Worm (Caenorhabditis elegans) whole organism, L4 larva: Measurements from ENCODE around the gene nhr-142.
A peak's percentile ranks its signal among the peaks of the same experiment; 100 is the strongest.

Source experiments
- F26F4.8 ChIP-seq: fragments of 200-800 bp; sonication (Bioruptor generic); conservative IDR thresholded peaks from 2 replicates; pipeline ENCODE4 v1.3.6; 2022; ENCODE audit warnings: missing genetic modification characterization, missing compliant biosample characterization
- F37D6.2 ChIP-seq: sonication (generic microtip); optimal IDR thresholded peaks from 2 replicates; lab custom pipeline; 2016; ENCODE audit warnings: mild to moderate bottlenecking, missing genetic modification characterization, missing compliant biosample characterization
- R02D3.7 ChIP-seq: fragments of 150-350 bp; sonication (generic microtip); optimal IDR thresholded peaks from 3 replicates; lab custom pipeline; 2014; ENCODE audit warnings: missing biosample characterization, missing genetic modification characterization
- Y48G9A.11 ChIP-seq: fragments of 200-800 bp; sonication (Bioruptor generic); IDR thresholded peaks from 2 replicates; pipeline ENCODE4 v1.3.6; 2022; ENCODE audit warnings: missing genetic modification reagents, missing genetic modification characterization, missing compliant biosample characterization
- ZK337.2 ChIP-seq: fragments of 200-800 bp; sonication (Bioruptor generic); IDR thresholded peaks from 2 replicates; pipeline ENCODE4 v1.3.6; 2022; ENCODE audit warnings: missing genetic modification reagents, missing genetic modification characterization, missing compliant biosample characterization
- attf-4 ChIP-seq: sonication (generic microtip); optimal IDR thresholded peaks from 3 replicates; lab custom pipeline; 2017; ENCODE audit warnings: missing biosample characterization, missing genetic modification characterization
- ceh-20 ChIP-seq: fragments of 200-800 bp; sonication (Bioruptor generic); IDR thresholded peaks from 2 replicates; pipeline ENCODE4 v1.3.6; 2022; ENCODE audit warnings: missing genetic modification reagents, missing genetic modification characterization, missing compliant biosample characterization
- ceh-32 ChIP-seq: sonication (generic microtip); optimal IDR thresholded peaks from 2 replicates; lab custom pipeline; 2016; ENCODE audit warnings: mild to moderate bottlenecking, missing genetic modification characterization, missing compliant biosample characterization; ENCODE audit not compliant: poor library complexity
- ceh-82 ChIP-seq: sonication (generic microtip); optimal IDR thresholded peaks from 2 replicates; lab custom pipeline; 2017; ENCODE audit warnings: missing biosample characterization, missing genetic modification characterization
- ces-1 ChIP-seq: fragments of 150-350 bp; sonication (generic microtip); optimal IDR thresholded peaks from 4 replicates; lab custom pipeline; 2014; ENCODE audit warnings: missing biosample characterization, missing genetic modification reagents, missing genetic modification characterization
- ctbp-1 ChIP-seq: fragments of 200-800 bp; sonication (Bioruptor generic); IDR thresholded peaks from 2 replicates; pipeline ENCODE4 v1.3.6; 2022; ENCODE audit warnings: missing genetic modification reagents, missing genetic modification characterization, missing compliant biosample characterization
- daf-16 ChIP-seq, 3 experiments: sonication (generic microtip); optimal IDR thresholded peaks; 2 replicates each; lab custom pipeline; 2016 to 2017; ENCODE audit warnings: missing genetic modification characterization in 3 of 3, missing genetic modification reagents in 3 of 3, mild to moderate bottlenecking in 2 of 3, missing compliant biosample characterization in 2 of 3, missing biosample characterization in 1 of 3, moderate library complexity in 1 of 3
- daf-8 ChIP-seq: fragments of 200-800 bp; sonication (Bioruptor generic); IDR thresholded peaks from 2 replicates; pipeline ENCODE4 v1.3.6; 2022; ENCODE audit warnings: missing genetic modification characterization, missing compliant biosample characterization
- dmd-6 ChIP-seq: fragments of 200-800 bp; sonication (Bioruptor generic); IDR thresholded peaks from 2 replicates; pipeline ENCODE4 v1.3.6; 2022; ENCODE audit warnings: missing genetic modification reagents, missing genetic modification characterization, missing compliant biosample characterization
- dmd-9 ChIP-seq: fragments of 200-800 bp; sonication (Bioruptor generic); IDR thresholded peaks from 2 replicates; pipeline ENCODE4 v1.3.6; 2022; ENCODE audit warnings: missing genetic modification reagents, missing genetic modification characterization, missing compliant biosample characterization
- dpl-1 ChIP-seq: fragments of 150-350 bp; optimal IDR thresholded peaks from 2 replicates; lab custom pipeline; 2014; ENCODE audit warnings: missing biosample characterization, missing genetic modification reagents, missing genetic modification characterization
- duxl-1 ChIP-seq: sonication (generic microtip); optimal IDR thresholded peaks from 2 replicates; lab custom pipeline; 2016; ENCODE audit warnings: mild to moderate bottlenecking, missing genetic modification characterization, moderate library complexity, missing compliant biosample characterization; ENCODE audit not compliant: poor library complexity
- egl-43 ChIP-seq: fragments of 200-800 bp; sonication (Bioruptor generic); IDR thresholded peaks from 2 replicates; pipeline ENCODE4 v1.3.6; 2022; ENCODE audit warnings: missing genetic modification reagents, missing genetic modification characterization, missing compliant biosample characterization
- hif-1 ChIP-seq, 2 experiments: sonication (generic microtip); optimal IDR thresholded peaks; 2 replicates each; lab custom pipeline; 2016 to 2017; ENCODE audit warnings: missing compliant biosample characterization in 2 of 2, missing genetic modification characterization in 2 of 2, missing genetic modification reagents in 2 of 2, missing genotype in 2 of 2, mild to moderate bottlenecking in 1 of 2
- hlh-11 ChIP-seq: fragments of 200-800 bp; sonication (Bioruptor generic); optimal IDR thresholded peaks from 2 replicates; lab custom pipeline; 2018; ENCODE audit warnings: mild to moderate bottlenecking, missing genetic modification characterization, missing compliant biosample characterization
- hlh-30 ChIP-seq: sonication (generic microtip); optimal IDR thresholded peaks from 2 replicates; lab custom pipeline; 2017; ENCODE audit warnings: antibody characterized with exemption, mild to moderate bottlenecking, missing genetic modification characterization, missing compliant biosample characterization; ENCODE audit not compliant: insufficient read depth
- hmg-1.1 ChIP-seq: fragments of 200-800 bp; sonication (Bioruptor generic); IDR thresholded peaks from 2 replicates; pipeline ENCODE4 v1.3.6; 2022; ENCODE audit warnings: missing genetic modification reagents, missing genetic modification characterization, missing compliant biosample characterization
- lim-7 ChIP-seq: fragments of 200-800 bp; sonication (Bioruptor generic); IDR thresholded peaks from 2 replicates; pipeline ENCODE4 v1.3.6; 2022; ENCODE audit warnings: missing genetic modification characterization, missing compliant biosample characterization
- lin-15B ChIP-seq: fragments of 150-350 bp; sonication (generic microtip); optimal IDR thresholded peaks from 3 replicates; lab custom pipeline; 2014; ENCODE audit warnings: missing biosample characterization, missing genetic modification characterization
- lin-29 ChIP-seq: fragments of 200-800 bp; sonication (Bioruptor generic); IDR thresholded peaks from 2 replicates; pipeline ENCODE4 v1.3.6; 2022; ENCODE audit warnings: missing genetic modification reagents, missing genetic modification characterization, missing compliant biosample characterization
- lin-38 ChIP-seq: fragments of 200-800 bp; sonication (Bioruptor generic); IDR thresholded peaks from 2 replicates; pipeline ENCODE4 v1.3.6; 2022; ENCODE audit warnings: missing genetic modification reagents, missing genetic modification characterization, missing compliant biosample characterization
- madf-9 ChIP-seq: fragments of 200-800 bp; sonication (Bioruptor generic); conservative IDR thresholded peaks from 2 replicates; pipeline ENCODE4 v1.3.6; 2022; ENCODE audit warnings: missing genetic modification reagents, missing genetic modification characterization, missing compliant biosample characterization
- mdl-1 ChIP-seq, 2 experiments: fragments of 150-350 bp in 1 of 2; sonication (generic microtip) in 1 of 2; optimal IDR thresholded peaks; 2 replicates each; lab custom pipeline; 2014 to 2017; ENCODE audit warnings: missing biosample characterization in 2 of 2, missing genetic modification characterization in 2 of 2
- mes-2 ChIP-seq: sonication (generic microtip); optimal IDR thresholded peaks from 2 replicates; lab custom pipeline; 2016; ENCODE audit warnings: missing genotype, mild to moderate bottlenecking, missing genetic modification characterization, missing compliant biosample characterization; ENCODE audit not compliant: poor library complexity, severe bottlenecking
- nhr-42 ChIP-seq: fragments of 200-800 bp; sonication (Bioruptor generic); IDR thresholded peaks from 2 replicates; pipeline ENCODE4 v1.3.6; 2022; ENCODE audit warnings: missing genetic modification characterization, missing compliant biosample characterization
- nhr-48 ChIP-seq: sonication (generic microtip); optimal IDR thresholded peaks from 2 replicates; lab custom pipeline; 2016; ENCODE audit warnings: mild to moderate bottlenecking, missing genetic modification characterization, missing compliant biosample characterization
- nhr-6 ChIP-seq: fragments of 150-350 bp; optimal IDR thresholded peaks from 2 replicates; lab custom pipeline; 2014; ENCODE audit warnings: missing biosample characterization, missing genetic modification characterization
- nhr-77 ChIP-seq: fragments of 150-350 bp; optimal IDR thresholded peaks from 2 replicates; lab custom pipeline; 2014; ENCODE audit warnings: missing biosample characterization, missing genetic modification characterization
- pha-4 ChIP-seq, 2 experiments: fragments of 150-350 bp in 1 of 2; fragments of 200-800 bp in 1 of 2; sonication (Bioruptor generic) in 1 of 2; IDR thresholded peaks in 1 of 2; optimal IDR thresholded peaks in 1 of 2; 2 replicates each; pipeline versions ENCODE4 v1.3.6 to Lab custom; 2014 to 2022; ENCODE audit warnings: missing genetic modification characterization in 2 of 2, missing genetic modification reagents in 2 of 2, missing biosample characterization in 1 of 2, missing compliant biosample characterization in 1 of 2
- pqm-1 ChIP-seq: sonication (generic microtip); optimal IDR thresholded peaks from 2 replicates; lab custom pipeline; 2017; ENCODE audit warnings: missing biosample characterization, missing genetic modification characterization
- rbr-2 ChIP-seq: sonication (generic microtip); optimal IDR thresholded peaks from 2 replicates; lab custom pipeline; 2016; ENCODE audit warnings: missing genotype, missing genetic modification characterization, missing compliant biosample characterization
- saeg-2 ChIP-seq: fragments of 200-800 bp; sonication (Bioruptor generic); IDR thresholded peaks from 2 replicates; pipeline ENCODE4 v1.3.6; 2022; ENCODE audit warnings: missing genetic modification reagents, missing genetic modification characterization, missing compliant biosample characterization
- snpc-4 ChIP-seq: fragments of 150-350 bp; optimal IDR thresholded peaks from 2 replicates; lab custom pipeline; 2014; ENCODE audit warnings: missing biosample characterization, missing genetic modification characterization
- spr-1 ChIP-seq: sonication (generic microtip); optimal IDR thresholded peaks from 2 replicates; lab custom pipeline; 2016; ENCODE audit warnings: mild to moderate bottlenecking, missing genetic modification characterization, missing compliant biosample characterization
- spr-3 ChIP-seq: fragments of 200-800 bp; sonication (Bioruptor generic); optimal IDR thresholded peaks from 2 replicates; lab custom pipeline; 2018; ENCODE audit warnings: mild to moderate bottlenecking, missing genetic modification characterization, missing compliant biosample characterization
- unc-39 ChIP-seq: sonication (generic microtip); optimal IDR thresholded peaks from 2 replicates; lab custom pipeline; 2017; ENCODE audit warnings: missing biosample characterization, missing genetic modification characterization
- zag-1 ChIP-seq: fragments of 150-350 bp; optimal IDR thresholded peaks from 2 replicates; lab custom pipeline; 2014; ENCODE audit warnings: missing biosample characterization, missing genetic modification characterization
- zip-11 ChIP-seq: fragments of 200-800 bp; sonication (Bioruptor generic); IDR thresholded peaks from 2 replicates; pipeline ENCODE4 v1.3.6; 2022; ENCODE audit warnings: missing genetic modification characterization, missing compliant biosample characterization
- zip-2 ChIP-seq: fragments of 150-350 bp; optimal IDR thresholded peaks from 2 replicates; lab custom pipeline; 2014; ENCODE audit warnings: missing biosample characterization, missing genetic modification characterization

Gene nhr-142

DNA sequence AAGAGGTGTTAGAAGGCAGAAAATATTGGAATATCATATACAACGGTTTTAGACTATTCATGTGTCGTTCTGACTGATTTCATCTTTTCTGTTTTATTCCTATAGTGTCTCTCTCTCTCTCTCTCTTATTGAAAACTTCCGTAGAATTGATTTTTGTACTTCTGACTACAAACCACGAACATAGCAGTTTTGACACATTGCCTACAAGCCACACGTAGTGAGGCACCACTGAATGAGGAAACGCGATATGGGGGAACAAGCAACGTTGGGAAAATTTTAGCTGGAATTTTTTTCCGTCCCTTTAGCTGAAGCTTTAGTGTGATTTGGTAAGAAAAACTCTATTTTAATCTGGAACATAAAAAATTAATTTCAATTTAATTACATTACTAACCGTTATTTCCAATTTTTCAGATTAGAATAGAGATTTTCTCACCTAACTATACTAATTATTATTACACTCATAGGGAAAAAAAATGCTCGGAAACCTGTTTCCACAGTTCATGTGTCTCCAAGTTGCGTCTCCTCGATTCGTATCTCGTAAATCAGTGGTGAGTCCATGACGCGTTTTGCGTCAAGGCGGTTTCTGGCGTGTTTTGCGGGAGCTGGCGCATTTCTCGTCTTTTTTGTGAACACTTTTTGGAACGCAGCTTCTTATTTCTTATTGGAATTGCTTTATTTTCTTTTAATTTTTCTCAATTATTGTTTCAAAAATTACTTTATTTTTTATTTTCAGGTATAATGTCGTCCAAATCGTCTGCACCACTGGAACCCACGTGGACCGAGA lies at the start of gene nhr-142, which contains the start of gene F44E7.9 (continued):
- TF ChIP-seq zip-11 (GFP tag; lab: Robert Waterston, UW) = no peak
- TF ChIP-seq F37D6.2 (tag; lab: Kevin White, UChicago) = peak; percentile 61
- TF ChIP-seq spr-3 (GFP tag; lab: Kevin White, UChicago) = peak; percentile 70
- peak; percentile 47; the same call in 1 of the 2 replicates for TF ChIP-seq Y48G9A.11 (GFP tag; lab: Robert Waterston, UW)
- peak; percentile 4 to 87 for TF ChIP-seq hif-1 (tag; optimal IDR thresholded peaks at IDR 0.05; lab: Kevin White, UChicago)
- TF ChIP-seq mes-2 (tag; lab: Kevin White, UChicago) = peak; percentile 95
- peak; percentile 71 for TF ChIP-seq pha-4 (GFP tag; IDR thresholded peaks at IDR 0.05; lab: Robert Waterston, UW)
- TF ChIP-seq pha-4 (tag; optimal IDR thresholded peaks at IDR 0.05; lab: Kevin White, UChicago) = no peak
- TF ChIP-seq ceh-82 = no peak
- peak; percentile 89 for TF ChIP-seq rbr-2 (tag; lab: Kevin White, UChicago)
- TF ChIP-seq lin-15B (tag; lab: Kevin White, UChicago) = no peak
- peak; percentile 87 for TF ChIP-seq lin-38 (GFP tag; lab: Robert Waterston, UW)
- TF ChIP-seq ZK337.2 (GFP tag; lab: Robert Waterston, UW) = peak; percentile 39; the same call in 1 of the 2 replicates
- TF ChIP-seq dmd-6 = peak; percentile 77
- peak in 1 of 2 experiments; percentile 32 for TF ChIP-seq mdl-1 (tag; optimal IDR thresholded peaks at IDR 0.05; lab: Kevin White, UChicago)
- no peak for TF ChIP-seq daf-16 (GFP tag; optimal IDR thresholded peaks at IDR 0.05; lab: Kevin White, UChicago)
- peak; percentile 49 for TF ChIP-seq daf-16 (tag; optimal IDR thresholded peaks at IDR 0.05; lab: Kevin White, UChicago)
- peak; percentile 67 for TF ChIP-seq ctbp-1 (GFP tag; lab: Robert Waterston, UW)
- TF ChIP-seq nhr-42 = peak; percentile 34; the same call in 1 of the 2 replicates
- TF ChIP-seq nhr-77 = peak; percentile 84
- TF ChIP-seq nhr-6 (tag; lab: Kevin White, UChicago) = peak; percentile 91
- TF ChIP-seq pqm-1 (tag; lab: Kevin White, UChicago) = peak; percentile 16
- no peak for TF ChIP-seq R02D3.7 (tag; lab: Kevin White, UChicago)
- peak; percentile 71 for TF ChIP-seq nhr-48 (tag; lab: Kevin White, UChicago)
- 0 out of 2 replicates have a peak, but pooled peaks have one; percentile 12 for TF ChIP-seq egl-43 (GFP tag; lab: Robert Waterston, UW)
- peak; percentile 66 for TF ChIP-seq madf-9 (GFP tag; lab: Robert Waterston, UW)
- TF ChIP-seq zip-2 (tag; lab: Kevin White, UChicago) = peak; percentile 14
- peak; percentile 83 for TF ChIP-seq spr-1
- peak; percentile 83 for TF ChIP-seq dpl-1
- TF ChIP-seq ceh-20 (GFP tag; lab: Robert Waterston, UW) = peak; percentile 78
- no peak for TF ChIP-seq daf-8 (GFP tag; lab: Robert Waterston, UW)
- TF ChIP-seq ceh-32 (tag; lab: Kevin White, UChicago) = no peak
- TF ChIP-seq duxl-1 (tag; lab: Kevin White, UChicago) = peak; percentile 37
- 0 out of 2 replicates have a peak, but pooled peaks have one; percentile 36 for TF ChIP-seq saeg-2
- peak; percentile 80 for TF ChIP-seq hlh-11

DNA sequence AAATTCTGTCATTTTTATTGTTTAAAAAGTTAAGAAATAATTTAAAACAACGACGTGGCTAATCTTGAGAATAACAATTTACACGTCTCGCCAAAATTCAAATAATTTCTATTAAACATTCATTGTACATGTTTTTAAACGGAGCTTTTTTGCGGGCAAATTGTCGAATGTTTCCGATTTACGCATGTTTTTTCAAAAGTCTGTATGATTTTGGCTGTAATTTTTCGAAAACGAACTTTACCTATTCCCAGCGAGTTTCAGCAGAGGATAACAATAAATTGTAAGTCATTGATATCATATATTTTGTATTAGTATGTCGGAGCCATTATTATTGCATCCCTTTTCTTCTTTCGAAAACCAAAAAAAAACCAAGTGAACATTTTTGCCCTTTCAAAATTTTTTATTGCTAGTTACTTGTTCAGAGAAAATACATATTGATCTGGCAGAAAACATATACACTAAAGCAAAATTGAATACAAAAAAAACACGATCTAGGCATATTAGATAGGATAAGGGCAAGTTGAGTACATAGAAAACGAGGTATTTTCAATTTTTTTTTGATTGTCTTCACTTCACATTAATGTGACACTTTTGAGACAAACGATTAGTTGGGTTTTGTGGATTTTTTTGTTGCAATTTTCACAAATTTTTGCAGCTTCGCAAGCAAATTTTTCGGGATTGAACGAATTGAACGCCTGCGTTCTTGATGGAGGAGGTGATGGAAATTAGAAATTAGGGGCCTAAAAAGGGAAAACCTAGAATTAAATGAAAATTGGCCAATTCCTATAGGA lies 48.4 kb upstream of the nhr-142 start, which contains the start of gene F26F12.2:
Gene F26F12.2, minus strand, starts transcription at position 38 of the 791 bp plus-strand sequence.
- no peak for TF ChIP-seq saeg-2
- 0 out of 2 replicates have a peak, but pooled peaks have one; percentile 46 for TF ChIP-seq dmd-9 (GFP tag; lab: Robert Waterston, UW)
- no peak for TF ChIP-seq lin-29 (GFP tag; lab: Robert Waterston, UW)
- no peak for TF ChIP-seq F26F4.8
- peak; percentile 26 for TF ChIP-seq F37D6.2 (tag; lab: Kevin White, UChicago)
- no peak for TF ChIP-seq daf-16 (GFP tag; optimal IDR thresholded peaks at IDR 0.05; lab: Kevin White, UChicago)
- peak; percentile 26 for TF ChIP-seq daf-16 (tag; optimal IDR thresholded peaks at IDR 0.05; lab: Kevin White, UChicago)
- no peak for TF ChIP-seq ZK337.2 (GFP tag; lab: Robert Waterston, UW)
- TF ChIP-seq hmg-1.1 (GFP tag; lab: Robert Waterston, UW) = peak; percentile 39; the same call in 1 of the 2 replicates
- no peak for TF ChIP-seq ces-1 (GFP tag; lab: Kevin White, UChicago)
- no peak for TF ChIP-seq attf-4 (tag; lab: Kevin White, UChicago)
- no peak for TF ChIP-seq Y48G9A.11 (GFP tag; lab: Robert Waterston, UW)
- peak; percentile 41; the same call in 1 of the 2 replicates for TF ChIP-seq lim-7 (GFP tag; lab: Robert Waterston, UW)
- no peak for TF ChIP-seq zag-1
- TF ChIP-seq unc-39 (tag; lab: Kevin White, UChicago) = no peak
- TF ChIP-seq snpc-4 (tag; lab: Kevin White, UChicago) = no peak
- TF ChIP-seq hlh-30 = peak; percentile 26
- TF ChIP-seq spr-1 = peak; percentile 6
- no peak for TF ChIP-seq duxl-1 (tag; lab: Kevin White, UChicago)
- TF ChIP-seq pqm-1 (tag; lab: Kevin White, UChicago) = no peak
